Worm (Caenorhabditis elegans): ENCODE results near the gene aat-3.

Gene aat-3

DNA sequence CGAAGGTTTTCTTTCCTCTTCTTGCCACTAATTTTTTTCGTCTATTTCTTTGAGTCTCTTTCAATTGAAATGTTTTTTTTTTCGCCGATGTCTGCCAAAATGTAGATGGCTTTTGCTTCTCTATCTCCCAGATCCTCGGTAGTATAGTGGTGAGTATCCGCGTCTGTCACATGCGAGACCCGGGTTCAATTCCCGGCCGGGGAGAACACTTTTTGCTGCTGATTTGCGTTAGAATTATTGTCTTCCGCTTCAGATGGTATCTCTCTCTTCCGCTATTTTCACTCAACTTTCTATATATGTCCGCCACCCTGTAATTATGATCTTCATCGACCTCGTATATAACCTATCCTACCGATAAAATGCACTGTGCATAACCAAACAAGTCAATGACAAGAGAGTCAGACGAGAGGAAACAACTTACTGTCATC, 1.4 kb downstream of the aat-3 start (continued):
- TF ChIP-seq mel-28 (tag; optimal IDR thresholded peaks at IDR 0.05; ENCODE audit: borderline replicate concordance): no peak
- TF ChIP-seq Y95B8A.8 (GFP tag; IDR thresholded peaks at IDR 0.05): no peak
- no peak for TF ChIP-seq ets-4 (GFP tag; optimal IDR thresholded peaks at IDR 0.05)
- TF ChIP-seq ztf-26 (tag; optimal IDR thresholded peaks at IDR 0.05): peak; percentile 34
- TF ChIP-seq hlh-12 (tag; optimal IDR thresholded peaks at IDR 0.05): peak; percentile 70
- peak; percentile 72 for TF ChIP-seq snpc-1.1 (tag; optimal IDR thresholded peaks at IDR 0.05; ENCODE audit: insufficient read depth)
- peak; percentile 33; the same call in 1 of the 2 replicates for TF ChIP-seq let-526 (GFP tag; IDR thresholded peaks at IDR 0.05)
- no peak for TF ChIP-seq ceh-58 (GFP tag; IDR thresholded peaks at IDR 0.05)
- peak; percentile 80 to 85 for TF ChIP-seq rec-8 (tag; optimal IDR thresholded peaks at IDR 0.05)
- TF ChIP-seq tlf-1 (GFP tag; optimal IDR thresholded peaks at IDR 0.05): no peak
- TF ChIP-seq ZK185.1 (tag; optimal IDR thresholded peaks at IDR 0.05; ENCODE audit: poor library complexity, severe bottlenecking): peak; percentile 92
- peak; percentile 98 for TF ChIP-seq tbp1 (GFP tag; optimal IDR thresholded peaks at IDR 0.05)
- no peak for TF ChIP-seq F33H1.4 (GFP tag; IDR thresholded peaks at IDR 0.05)
- peak; percentile 77 for TF ChIP-seq mxl-1 (tag; optimal IDR thresholded peaks at IDR 0.05)
- TF ChIP-seq lin-54 (GFP tag; optimal IDR thresholded peaks at IDR 0.05): peak; percentile 51
- peak; percentile 66 for TF ChIP-seq K12H6.12 (tag; optimal IDR thresholded peaks at IDR 0.05)
- no peak for TF ChIP-seq tbx-9 (tag; optimal IDR thresholded peaks at IDR 0.05; ENCODE audit: borderline replicate concordance)
- TF ChIP-seq dpff-1 (tag; optimal IDR thresholded peaks at IDR 0.05): no peak
- peak; percentile 13 for TF ChIP-seq unc-62 (GFP tag; optimal IDR thresholded peaks at IDR 0.05)
- TF ChIP-seq egl-44 (GFP tag; IDR thresholded peaks at IDR 0.05): peak; percentile 74; the same call in 1 of the 2 replicates
- peak; percentile 71 for TF ChIP-seq dox-1 (GFP tag; IDR thresholded peaks at IDR 0.05)
- no peak for TF ChIP-seq Y53F4B.3 (GFP tag; IDR thresholded peaks at IDR 0.05)
- TF ChIP-seq attf-3 (GFP tag; conservative IDR thresholded peaks at IDR 0.05): no peak
- TF ChIP-seq lin-26 (GFP tag; IDR thresholded peaks at IDR 0.05): peak; percentile 93
- TF ChIP-seq lsy-27 (tag; optimal IDR thresholded peaks at IDR 0.05; ENCODE audit: borderline replicate concordance, insufficient read depth): no peak
- TF ChIP-seq T07F8.4 (tag; optimal IDR thresholded peaks at IDR 0.05): peak; percentile 73
- TF ChIP-seq nhr-90 (tag; optimal IDR thresholded peaks at IDR 0.05): peak; percentile 90
- 0 out of 2 replicates have a peak, but pooled peaks have one; percentile 50 for TF ChIP-seq Y56A3A.18 (GFP tag; IDR thresholded peaks at IDR 0.05)
- no peak for TF ChIP-seq ztf-22 (GFP tag; optimal IDR thresholded peaks at IDR 0.05)
- TF ChIP-seq ama-1 (optimal IDR thresholded peaks at IDR 0.05): no peak
- peak; percentile 80 to 82 for TF ChIP-seq ama-1 (GFP tag; optimal IDR thresholded peaks at IDR 0.05)
- no peak for TF ChIP-seq lag-1 (GFP tag; IDR thresholded peaks at IDR 0.05)
- peak in 1 of 2 experiments; percentile 74 for TF ChIP-seq let-607 (tag; optimal IDR thresholded peaks at IDR 0.05)
- peak; percentile 77 for TF ChIP-seq ekl-4 (GFP tag; IDR thresholded peaks at IDR 0.05)
- no peak for TF ChIP-seq gei-17 (GFP tag; optimal IDR thresholded peaks at IDR 0.05)
- no peak for TF ChIP-seq nfya-2 (GFP tag; IDR thresholded peaks at IDR 0.05)
- TF ChIP-seq attf-5 (GFP tag; optimal IDR thresholded peaks at IDR 0.05): peak; percentile 62
- peak; percentile 82 for TF ChIP-seq lin-40 (tag; optimal IDR thresholded peaks at IDR 0.05)
- TF ChIP-seq madf-8 (GFP tag; conservative IDR thresholded peaks at IDR 0.05): no peak
- peak; percentile 65 for TF ChIP-seq snpc-3.4 (tag; optimal IDR thresholded peaks at IDR 0.05)
- TF ChIP-seq zim-3 (tag; optimal IDR thresholded peaks at IDR 0.05): no peak
- TF ChIP-seq atf-7 (tag; optimal IDR thresholded peaks at IDR 0.05): peak; percentile 70
- peak; percentile 8 for TF ChIP-seq F23B12.7 (tag; optimal IDR thresholded peaks at IDR 0.05; ENCODE audit: insufficient read depth)
- TF ChIP-seq F49E8.2 (tag; optimal IDR thresholded peaks at IDR 0.05; ENCODE audit: insufficient read depth): peak; percentile 1
- TF ChIP-seq somi-1 (GFP tag; optimal IDR thresholded peaks at IDR 0.05): peak; percentile 6
- no peak for TF ChIP-seq dpl-1 (GFP tag; optimal IDR thresholded peaks at IDR 0.05)
- TF ChIP-seq aptf-2 (GFP tag; conservative IDR thresholded peaks at IDR 0.05): no peak
